Worm (Caenorhabditis elegans) whole organism, L4/young adult: ENCODE data around the gene nasp-2.

ENCODE experiments used
- W03F9.2 ChIP-seq: fragments of 150-350 bp; optimal IDR thresholded peaks from 2 replicates; lab custom pipeline; 2014; ENCODE audit warnings: missing biosample characterization, missing genetic modification characterization
- dao-5 ChIP-seq: sonication (generic microtip); optimal IDR thresholded peaks from 2 replicates; lab custom pipeline; 2016; ENCODE audit warnings: missing genotype, missing genetic modification characterization, moderate library complexity, missing compliant biosample characterization
- him-1 ChIP-seq: sonication (generic microtip); optimal IDR thresholded peaks from 2 replicates; lab custom pipeline; 2016; ENCODE audit warnings: missing genotype, missing genetic modification reagents, missing genetic modification characterization, missing compliant biosample characterization

The nasp-2 gene

DNA sequence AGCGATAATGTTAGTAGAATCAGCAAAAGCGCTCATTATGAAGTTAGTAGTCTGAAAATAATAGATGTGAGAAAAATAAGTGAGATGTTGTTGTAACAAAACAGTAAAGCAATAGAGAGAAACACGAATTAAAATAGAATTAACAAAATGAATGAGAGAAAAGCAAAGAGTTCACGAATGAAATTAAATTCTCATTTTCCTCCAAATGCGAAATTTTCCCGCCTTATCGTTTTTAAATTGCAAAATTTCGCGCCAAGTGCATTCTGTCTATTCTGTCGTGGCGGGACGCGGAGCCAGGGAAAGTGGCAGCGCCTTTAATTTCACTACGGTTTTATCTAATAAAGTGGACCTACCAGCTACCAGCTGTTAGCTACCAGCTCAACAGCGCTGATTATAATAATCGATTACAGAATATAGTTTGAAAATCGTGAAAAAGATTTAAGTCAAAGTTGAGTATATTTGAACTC, at the start of gene nasp-2:
TSS of gene nasp-2 (minus strand) at position 51 of the 467 bp plus-strand sequence.
- TF ChIP-seq W03F9.2 (tag; lab: Kevin White, UChicago), result peak; percentile 52
- no peak for TF ChIP-seq him-1 (tag; lab: Kevin White, UChicago)
- no peak for TF ChIP-seq dao-5 (tag; lab: Kevin White, UChicago)

DNA sequence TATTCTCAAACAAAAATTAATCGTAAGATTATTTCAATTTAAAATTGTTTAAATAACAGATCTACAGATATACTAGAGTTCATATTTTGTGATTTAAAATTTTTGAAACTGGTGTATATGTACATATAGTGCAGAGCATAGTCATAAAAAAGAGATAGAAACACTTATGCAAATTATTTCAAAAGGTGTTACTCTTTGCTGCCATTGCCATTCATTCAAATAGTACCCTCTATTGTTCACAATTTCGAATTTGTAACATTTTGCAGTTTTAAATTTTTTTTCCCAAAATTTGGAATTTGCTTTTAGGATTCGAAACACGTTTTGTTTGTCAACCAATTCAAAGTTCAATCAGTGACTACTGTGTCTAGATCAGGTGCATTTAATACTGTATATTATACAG, 48.2 kb upstream of the nasp-2 start, which contains the start of gene F32H5.4:
TSS of gene F32H5.4 (plus strand) at position 301 of the 400 bp plus-strand sequence.
- TF ChIP-seq him-1 (tag; lab: Kevin White, UChicago) (no peak), W03F9.2 (tag; lab: Kevin White, UChicago) (no peak), dao-5 (tag; lab: Kevin White, UChicago) (no peak)

DNA sequence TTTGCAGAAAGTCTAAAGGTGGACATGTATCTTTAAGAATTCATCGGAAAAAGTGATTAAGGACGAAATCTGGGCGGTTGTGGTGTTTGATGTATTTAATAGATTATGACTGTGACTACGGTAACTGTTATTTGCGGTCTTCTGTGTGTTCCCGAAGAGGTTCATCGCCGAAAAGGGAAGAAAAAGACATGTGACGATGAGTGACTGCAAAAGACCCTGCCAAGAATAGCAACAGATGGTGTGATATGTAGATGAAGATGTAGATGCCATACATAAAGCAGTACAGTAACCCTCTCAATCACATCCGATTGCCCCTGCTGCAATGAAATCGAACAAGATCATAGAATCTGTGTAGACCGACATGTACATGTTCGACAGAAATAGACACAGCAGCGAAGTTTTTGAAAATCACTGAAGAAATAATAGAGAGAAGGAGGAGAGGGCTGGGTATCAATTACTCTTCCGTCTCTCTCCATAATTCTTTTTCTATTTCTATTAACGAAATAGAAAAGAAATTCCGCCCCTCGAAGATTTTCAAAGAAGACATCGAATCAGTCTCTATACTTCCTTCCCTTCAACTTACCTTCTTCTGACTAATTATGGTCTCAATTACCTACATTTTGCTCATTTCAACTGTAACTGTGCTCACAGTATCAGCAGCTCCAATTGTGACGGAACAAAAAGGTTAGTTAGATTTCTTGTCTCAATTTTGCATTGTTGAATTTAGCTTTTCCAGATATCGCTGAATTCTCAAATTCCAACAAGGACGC, 46.9 kb upstream of the nasp-2 start, which contains the start of gene F32H5.3:
TSS of gene F32H5.3 (plus strand) at position 513 of the 770 bp plus-strand sequence.
- no peak for TF ChIP-seq W03F9.2 (tag; lab: Kevin White, UChicago)
- no peak for TF ChIP-seq dao-5 (tag; lab: Kevin White, UChicago)
- TF ChIP-seq him-1 (tag; lab: Kevin White, UChicago), result no peak

DNA sequence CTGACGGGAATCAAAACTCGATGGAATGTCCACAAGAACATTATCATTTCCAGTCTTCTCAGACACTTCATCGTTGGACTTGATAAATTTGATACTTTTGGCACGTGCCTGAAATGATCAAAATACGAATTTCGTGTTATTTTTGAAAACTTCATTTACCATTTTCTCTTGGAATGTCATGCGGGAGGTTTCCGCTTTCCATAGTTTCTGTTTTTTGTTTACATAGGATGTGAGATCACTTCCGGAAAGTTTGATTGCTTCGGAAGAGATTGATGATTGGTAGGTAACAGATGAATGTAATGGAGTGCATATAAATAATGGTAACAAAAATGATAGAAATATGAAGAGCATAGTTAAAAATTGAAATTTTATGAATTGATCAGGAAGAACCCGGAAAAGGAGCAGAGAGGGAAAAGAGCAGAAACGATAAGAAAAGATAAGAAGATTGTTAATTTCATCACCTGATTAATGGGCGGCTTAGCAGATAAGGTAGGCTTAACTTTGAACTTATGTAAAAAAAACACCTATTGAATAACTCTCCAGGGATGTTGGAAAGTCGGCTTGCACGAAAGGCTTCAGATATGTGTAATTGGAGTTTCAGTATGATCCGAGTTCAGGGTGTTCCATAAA, 45.7 kb upstream of the nasp-2 start, which contains the start of gene F32H5.1:
TSS of gene F32H5.1 (minus strand) at position 386 of the 630 bp plus-strand sequence.
- TF ChIP-seq dao-5 (tag; lab: Kevin White, UChicago) (no peak), him-1 (tag; lab: Kevin White, UChicago) (no peak), W03F9.2 (tag; lab: Kevin White, UChicago) (no peak)

DNA sequence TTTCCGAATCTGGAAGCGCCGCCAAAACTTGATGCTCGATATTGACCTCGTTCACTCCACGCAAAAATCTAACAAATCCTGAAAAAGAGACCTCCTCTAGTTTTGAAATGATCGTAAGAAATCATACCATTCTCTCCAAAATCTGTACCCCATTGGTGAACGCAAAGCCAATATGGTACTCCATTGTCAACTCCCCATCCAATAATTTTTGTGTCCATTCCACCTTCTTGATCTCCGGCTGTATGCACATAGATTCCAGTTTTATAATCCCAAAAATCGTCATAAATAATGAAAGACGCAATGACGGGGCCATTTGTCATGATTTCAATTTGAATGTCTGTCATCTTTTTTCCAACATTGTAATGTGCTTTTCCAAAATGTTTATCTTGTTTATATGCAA, 44.1 kb upstream of the nasp-2 start:
- TF ChIP-seq him-1 (tag; lab: Kevin White, UChicago) (no peak), dao-5 (tag; lab: Kevin White, UChicago) (no peak), W03F9.2 (tag; lab: Kevin White, UChicago) (no peak)

DNA sequence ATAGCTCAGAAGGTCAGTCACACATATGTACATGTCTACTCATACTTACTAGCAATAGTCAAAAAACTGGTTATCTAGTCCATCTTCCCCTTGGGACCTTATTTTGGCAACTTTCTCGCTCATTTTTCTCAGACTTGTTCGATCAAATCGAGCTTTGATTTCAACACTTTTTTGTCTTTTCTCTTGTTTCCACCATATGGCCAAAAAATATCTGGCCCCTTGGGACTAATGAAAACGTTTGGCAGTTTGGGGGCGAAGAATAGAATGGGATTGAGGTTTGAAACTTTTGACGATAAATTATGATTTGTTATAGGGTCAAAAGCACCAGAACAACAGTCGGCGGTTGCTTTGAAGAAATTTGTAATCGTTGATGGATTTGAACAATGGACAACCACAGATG, 40.4 kb upstream of the nasp-2 start:
- TF ChIP-seq W03F9.2 (tag; lab: Kevin White, UChicago), result no peak
- no peak for TF ChIP-seq dao-5 (tag; lab: Kevin White, UChicago)
- TF ChIP-seq him-1 (tag; lab: Kevin White, UChicago), result no peak

DNA sequence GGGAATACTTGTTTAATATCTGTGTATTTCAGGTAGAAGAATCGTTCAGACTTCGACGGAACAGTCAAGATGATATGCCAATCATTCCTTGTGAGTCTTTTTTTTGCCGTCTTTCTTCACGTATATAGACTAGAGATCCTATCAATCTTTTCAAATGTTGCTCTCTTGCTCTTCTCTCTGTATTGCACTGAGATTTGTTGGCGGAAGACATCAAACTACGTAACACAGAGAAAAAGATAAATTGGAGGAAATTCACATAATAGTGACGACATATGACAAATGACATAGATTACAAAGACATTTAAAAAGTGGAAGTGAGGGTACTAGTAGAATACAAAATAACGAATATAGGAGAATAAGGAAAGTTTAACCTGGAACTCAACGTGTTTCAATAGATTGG, 39.7 kb upstream of the nasp-2 start:
- TF ChIP-seq dao-5 (tag; lab: Kevin White, UChicago) (no peak), W03F9.2 (tag; lab: Kevin White, UChicago) (no peak), him-1 (tag; lab: Kevin White, UChicago) (no peak)

DNA sequence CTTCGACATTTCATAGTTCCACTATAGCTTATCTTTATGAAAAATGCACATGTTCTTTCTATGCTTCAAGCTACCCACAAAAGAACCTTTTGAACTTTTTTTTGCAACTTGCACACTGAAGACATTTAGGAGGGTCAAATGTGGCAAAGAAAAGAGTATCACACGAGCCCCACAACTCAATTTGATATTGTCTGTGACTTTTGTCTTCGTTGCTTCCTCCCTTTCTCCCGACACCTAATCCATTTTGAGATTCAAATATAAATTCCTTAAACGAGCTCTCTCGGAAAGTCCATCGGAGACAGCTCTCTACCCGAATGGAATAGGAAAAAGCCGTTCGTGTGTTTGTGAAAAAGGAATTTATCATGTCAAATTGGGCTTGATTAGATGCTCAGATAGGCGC, 38.2 kb upstream of the nasp-2 start:
- TF ChIP-seq W03F9.2 (tag; lab: Kevin White, UChicago), result no peak
- no peak for TF ChIP-seq dao-5 (tag; lab: Kevin White, UChicago)
- TF ChIP-seq him-1 (tag; lab: Kevin White, UChicago), result no peak

DNA sequence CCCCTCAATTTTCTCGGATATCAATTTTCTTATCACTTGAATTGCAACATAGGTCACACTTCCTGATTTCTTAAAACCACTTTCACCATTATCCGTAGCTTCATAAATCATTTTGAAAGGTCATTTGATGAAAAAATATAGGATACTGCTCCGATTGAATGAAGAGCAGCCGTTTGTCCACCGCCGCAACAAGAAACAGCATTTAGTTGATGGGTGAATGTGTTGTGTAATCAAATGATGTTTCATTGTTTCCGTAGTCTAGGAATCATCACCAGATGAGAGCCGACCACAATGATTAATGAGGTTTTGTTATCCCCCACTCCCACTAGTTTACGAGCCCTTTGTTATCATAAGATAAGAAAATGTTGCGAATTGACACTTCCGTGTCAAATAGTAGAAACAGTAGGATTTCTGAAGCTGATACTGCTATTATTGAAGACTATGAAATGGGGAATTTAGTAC, 33.8 kb upstream of the nasp-2 start, which contains the start of gene twk-43:
TSS of gene twk-43 (plus strand) at position 412 of the 462 bp plus-strand sequence.
- TF ChIP-seq dao-5 (tag; lab: Kevin White, UChicago) (no peak), W03F9.2 (tag; lab: Kevin White, UChicago) (no peak), him-1 (tag; lab: Kevin White, UChicago) (no peak)

DNA sequence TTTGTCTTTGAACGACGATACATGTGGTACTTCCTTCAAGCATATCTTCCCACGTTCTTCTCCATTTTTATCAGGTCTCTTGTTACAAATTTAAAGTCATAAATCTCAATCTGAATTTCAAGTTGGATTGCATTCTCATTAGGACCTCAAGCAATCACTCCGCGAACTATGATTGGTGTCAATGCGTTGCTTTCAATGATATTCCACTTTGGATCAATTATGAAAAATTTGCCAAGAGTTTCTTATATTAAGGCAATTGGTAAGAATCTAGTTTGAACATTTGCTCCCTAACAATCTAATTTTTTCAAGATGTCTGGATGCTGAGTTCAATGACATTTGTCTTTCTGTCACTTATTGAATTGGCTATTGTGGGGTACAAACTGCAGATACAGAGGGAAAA, 30.2 kb upstream of the nasp-2 start:
- TF ChIP-seq him-1 (tag; lab: Kevin White, UChicago) (no peak), W03F9.2 (tag; lab: Kevin White, UChicago) (no peak), dao-5 (tag; lab: Kevin White, UChicago) (no peak)

DNA sequence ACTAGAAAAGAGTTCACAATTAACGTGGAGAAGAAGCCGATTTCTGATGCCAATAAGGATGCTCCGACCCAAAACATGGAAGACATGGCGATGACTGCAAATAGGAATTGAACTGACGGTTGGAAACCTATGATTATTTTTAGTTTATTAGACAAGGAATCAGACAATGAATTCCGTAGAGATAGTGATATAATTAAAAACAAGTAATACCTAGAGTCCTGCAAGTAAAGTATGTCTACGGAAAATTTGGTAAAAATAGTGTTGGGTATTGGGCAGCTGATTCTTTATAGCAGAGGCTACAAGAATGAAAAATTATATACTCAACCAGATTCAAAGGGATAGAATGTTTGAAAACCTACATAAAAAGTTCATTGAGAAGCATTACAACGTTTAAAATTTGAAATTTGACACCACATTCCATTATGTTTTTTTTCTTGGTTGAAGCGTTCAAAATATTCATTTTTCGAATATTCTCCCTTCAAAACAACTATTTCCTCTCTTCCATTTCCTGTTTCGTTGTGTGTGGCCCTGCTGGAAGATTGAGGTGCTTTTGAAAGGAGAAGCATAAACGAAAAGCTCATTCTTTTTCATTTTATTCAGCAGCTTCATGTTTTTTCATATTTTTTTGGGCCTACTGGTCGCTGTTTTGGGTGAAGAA, 27.7 kb upstream of the nasp-2 start, which contains the start of the genes str-4 and lgc-48:
TSS of gene str-4 (minus strand) at position 101 of the 658 bp plus-strand sequence.
TSS of gene lgc-48 (plus strand) at position 608 of the 658 bp plus-strand sequence.
- TF ChIP-seq him-1 (tag; lab: Kevin White, UChicago) (no peak), dao-5 (tag; lab: Kevin White, UChicago) (no peak), W03F9.2 (tag; lab: Kevin White, UChicago) (no peak)

DNA sequence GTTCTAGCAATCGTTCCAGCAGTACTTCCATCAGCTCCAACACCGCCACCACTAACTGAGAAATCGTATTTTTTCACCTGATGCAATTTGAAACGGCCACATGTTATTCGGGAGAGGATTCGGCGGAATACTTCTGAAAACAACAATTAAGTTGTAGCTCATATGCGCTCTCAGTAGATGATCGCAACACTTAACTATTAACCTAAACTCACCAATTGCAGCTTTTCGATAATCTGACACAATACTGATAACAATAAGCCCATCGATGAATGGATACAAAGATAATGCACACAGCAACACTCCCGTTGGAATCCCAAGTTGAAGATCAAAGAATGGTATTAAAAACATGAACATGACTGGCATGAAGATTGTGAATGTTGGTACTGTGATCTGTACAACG, 26.0 kb upstream of the nasp-2 start:
- TF ChIP-seq dao-5 (tag; lab: Kevin White, UChicago), result no peak
- no peak for TF ChIP-seq W03F9.2 (tag; lab: Kevin White, UChicago)
- TF ChIP-seq him-1 (tag; lab: Kevin White, UChicago), result no peak
